Fruit fly (Drosophila melanogaster): ENCODE results near the gene Atg101.

Atg101 gene

dm6 chrX:18836315-18836714, 44.8 kb downstream of the Atg101 start (continued):
- TF ChIP-seq CG6792 (GFP tag; optimal IDR thresholded peaks at IDR 0.05) (no peak), Gug (GFP tag; IDR thresholded peaks at IDR 0.05) (0 out of 2 replicates have a peak, but pooled peaks have one; percentile 12), ss (GFP tag; optimal IDR thresholded peaks at IDR 0.05) (peak; percentile 56 to 62), vri (GFP tag; optimal IDR thresholded peaks at IDR 0.05) (no peak), CG4318 (GFP tag; optimal IDR thresholded peaks at IDR 0.05) (no peak), spab (GFP tag; optimal IDR thresholded peaks at IDR 0.05) (peak; percentile 12), CG3919 (GFP tag; optimal IDR thresholded peaks at IDR 0.05) (no peak), Eip78C (GFP tag) (peak; percentile 49), Eip93F (GFP tag; optimal IDR thresholded peaks at IDR 0.05) (no peak), salr (GFP tag; optimal IDR thresholded peaks at IDR 0.05) (no peak), CG6276 (GFP tag; optimal IDR thresholded peaks at IDR 0.05) (no peak), fd59A (GFP tag; optimal IDR thresholded peaks at IDR 0.05) (no peak), Smox (GFP tag; optimal IDR thresholded peaks at IDR 0.05) (no peak), CG10631 (GFP tag; optimal IDR thresholded peaks at IDR 0.05) (no peak), acj6 (GFP tag; optimal IDR thresholded peaks at IDR 0.05) (no peak), CG1621 (tag; optimal IDR thresholded peaks at IDR 0.05) (peak; percentile 34), CG8119 (GFP tag; IDR thresholded peaks at IDR 0.05) (0 out of 3 replicates have a peak, but pooled peaks have one; percentile 14)

dm6 chrX:18837046-18837445, 45.6 kb downstream of the Atg101 start:
- TF ChIP-seq CG34406 (GFP tag; optimal IDR thresholded peaks at IDR 0.05) (no peak), fd85E (GFP tag; optimal IDR thresholded peaks at IDR 0.05) (no peak), Eip75B (GFP tag; optimal IDR thresholded peaks at IDR 0.05) (peak; percentile 23), eg (GFP tag; IDR thresholded peaks at IDR 0.05) (peak; percentile 48; the same call in 1 of the 3 replicates), CG3919 (GFP tag; optimal IDR thresholded peaks at IDR 0.05) (no peak), CG15336 (GFP tag; IDR thresholded peaks at IDR 0.05) (no peak), CG9139 (GFP tag; optimal IDR thresholded peaks at IDR 0.05) (no peak), acj6 (GFP tag; optimal IDR thresholded peaks at IDR 0.05) (peak; percentile 12), CG8319 (GFP tag; optimal IDR thresholded peaks at IDR 0.05) (no peak), CG8632 (GFP tag; optimal IDR thresholded peaks at IDR 0.05) (no peak), Hr4 (GFP tag; optimal IDR thresholded peaks at IDR 0.05) (peak; percentile 34), CG7368 (GFP tag; optimal IDR thresholded peaks at IDR 0.05) (no peak), topi (GFP tag; optimal IDR thresholded peaks at IDR 0.05) (no peak), CG10631 (GFP tag; optimal IDR thresholded peaks at IDR 0.05) (peak; percentile 9), Blimp-1 (GFP tag; optimal IDR thresholded peaks at IDR 0.05) (no peak), achi (GFP tag; optimal IDR thresholded peaks at IDR 0.05) (peak; percentile 11), CG10669 (GFP tag; optimal IDR thresholded peaks at IDR 0.05) (no peak), CG6808 (GFP tag; optimal IDR thresholded peaks at IDR 0.05) (no peak), CG8119 (GFP tag; IDR thresholded peaks at IDR 0.05) (peak; percentile 45; the same call in 2 of the 3 replicates), CG6276 (GFP tag; optimal IDR thresholded peaks at IDR 0.05) (no peak), CG3032 (tag; optimal IDR thresholded peaks at IDR 0.05) (peak; percentile 36), CG1621 (tag; optimal IDR thresholded peaks at IDR 0.05) (no peak), CG32006 (GFP tag; optimal IDR thresholded peaks at IDR 0.05) (peak; percentile 48), pdm3 (GFP tag; optimal IDR thresholded peaks at IDR 0.05) (peak; percentile 40), ss (GFP tag; optimal IDR thresholded peaks at IDR 0.05) (no peak), OdsH (GFP tag; optimal IDR thresholded peaks at IDR 0.05) (peak; percentile 22), vri (GFP tag; optimal IDR thresholded peaks at IDR 0.05) (no peak), dsx (GFP tag; optimal IDR thresholded peaks at IDR 0.05; ENCODE audit: poor library complexity, severe bottlenecking) (peak; percentile 3), CG6854 (GFP tag; optimal IDR thresholded peaks at IDR 0.05) (no peak), CG31627 (GFP tag; optimal IDR thresholded peaks at IDR 0.05) (no peak), fd59A (GFP tag; optimal IDR thresholded peaks at IDR 0.05) (peak; percentile 7), svp (GFP tag) (peak; percentile 77), CG6163 (GFP tag; IDR thresholded peaks at IDR 0.05) (no peak), Hr39 (GFP tag; optimal IDR thresholded peaks at IDR 0.05) (peak; percentile 17), dac (GFP tag; optimal IDR thresholded peaks at IDR 0.05) (no peak), lz (GFP tag; optimal IDR thresholded peaks at IDR 0.05) (peak; percentile 9), Smox (GFP tag; optimal IDR thresholded peaks at IDR 0.05) (no peak), Lpt (GFP tag; optimal IDR thresholded peaks at IDR 0.05) (no peak), CG6792 (GFP tag; optimal IDR thresholded peaks at IDR 0.05) (peak; percentile 7), Met (GFP tag; optimal IDR thresholded peaks at IDR 0.05) (no peak), salr (GFP tag; optimal IDR thresholded peaks at IDR 0.05) (no peak), CG11902 (GFP tag; optimal IDR thresholded peaks at IDR 0.05) (no peak), fkh (GFP tag; optimal IDR thresholded peaks at IDR 0.05) (no peak), cyc (GFP tag; optimal IDR thresholded peaks at IDR 0.05) (no peak)

Data from whole organism, prepupa.